Worm (Caenorhabditis elegans): ENCODE measurements around the gene F11D5.7.

Gene F11D5.7

ce11 chrX:3304068-3304467 lies at the start of gene F11D5.7:
F11D5.7 (plus strand) TSS chrX:3304368.
- no peak for TF ChIP-seq pag-3 (tag; optimal IDR thresholded peaks at IDR 0.05; ENCODE audit: borderline replicate concordance)
- no peak for TF ChIP-seq ceh-22 (tag; optimal IDR thresholded peaks at IDR 0.05)
- TF ChIP-seq ceh-6 (GFP tag; optimal IDR thresholded peaks at IDR 0.05): no peak
- no peak for TF ChIP-seq K09A11.1 (tag; optimal IDR thresholded peaks at IDR 0.05; ENCODE audit: insufficient read depth)
- TF ChIP-seq pha-4 (tag; optimal IDR thresholded peaks at IDR 0.05): no peak
- TF ChIP-seq sdc-2 (tag; optimal IDR thresholded peaks at IDR 0.05): no peak
- TF ChIP-seq che-1 (tag; optimal IDR thresholded peaks at IDR 0.05): no peak
- TF ChIP-seq mec-3 (tag; optimal IDR thresholded peaks at IDR 0.05; ENCODE audit: borderline replicate concordance): no peak
- no peak for TF ChIP-seq zip-5 (tag; optimal IDR thresholded peaks at IDR 0.05)
- TF ChIP-seq elt-4 (tag; optimal IDR thresholded peaks at IDR 0.05): no peak
- TF ChIP-seq F13H6.1 (tag; optimal IDR thresholded peaks at IDR 0.05): no peak
- no peak for TF ChIP-seq unc-42 (tag; optimal IDR thresholded peaks at IDR 0.05)
- TF ChIP-seq sox-2 (GFP tag; IDR thresholded peaks at IDR 0.05): no peak

DNA sequence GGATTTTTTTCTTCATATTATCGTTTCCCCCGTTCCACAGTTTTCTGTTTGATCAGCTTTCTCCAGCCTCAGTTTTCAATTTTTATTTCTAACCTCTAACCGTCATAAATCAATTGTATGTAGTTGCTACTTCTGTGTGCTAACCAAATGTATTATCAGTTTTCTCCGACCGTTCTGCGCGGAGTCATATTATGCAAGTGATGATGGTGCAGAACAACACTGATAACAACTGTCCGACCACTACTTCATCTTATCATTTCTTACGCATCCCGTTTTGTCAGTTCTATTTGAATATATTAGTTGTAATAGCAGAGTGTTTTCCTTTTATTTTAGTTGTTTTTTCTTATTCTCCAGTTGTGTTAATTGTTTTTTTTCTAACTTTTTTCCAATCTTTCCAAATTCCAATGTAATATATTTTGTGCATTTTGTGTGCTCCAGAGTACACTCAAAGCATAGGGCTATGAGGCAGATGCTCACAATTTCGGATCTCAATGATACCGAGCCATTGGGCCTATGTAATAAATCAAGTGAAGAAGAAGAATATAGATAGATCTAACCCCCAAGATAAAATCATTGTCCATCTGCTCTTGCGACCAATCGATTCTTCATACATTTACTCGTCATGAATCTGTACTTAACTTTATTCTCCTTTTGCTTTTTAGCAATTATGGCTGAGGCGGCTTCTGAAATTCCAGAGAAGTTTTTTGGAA lies 47.2 kb upstream of the F11D5.7 start, which contains the start of gene lbp-3:
Gene lbp-3 (plus strand): TSS at position 589 of the 710 bp plus-strand sequence.
- peak; percentile 53 for TF ChIP-seq unc-55 (GFP tag; optimal IDR thresholded peaks at IDR 0.05)
- peak; percentile 97 for TF ChIP-seq elt-2 (tag; optimal IDR thresholded peaks at IDR 0.05)
- no peak for TF ChIP-seq hlh-13 (GFP tag; optimal IDR thresholded peaks at IDR 0.05)
- TF ChIP-seq pqm-1 (tag; optimal IDR thresholded peaks at IDR 0.05): peak; percentile 39

ce11 chrX:3258842-3259241 lies 45.3 kb upstream of the F11D5.7 start, which contains the start of gene lbp-1:
lbp-1 (plus strand) TSS chrX:3259142.
- no peak for TF ChIP-seq ama-1 (optimal IDR thresholded peaks at IDR 0.05)
- no peak for TF ChIP-seq fax-1 (tag; optimal IDR thresholded peaks at IDR 0.05)
- TF ChIP-seq ets-4 (tag; optimal IDR thresholded peaks at IDR 0.05): no peak

DNA sequence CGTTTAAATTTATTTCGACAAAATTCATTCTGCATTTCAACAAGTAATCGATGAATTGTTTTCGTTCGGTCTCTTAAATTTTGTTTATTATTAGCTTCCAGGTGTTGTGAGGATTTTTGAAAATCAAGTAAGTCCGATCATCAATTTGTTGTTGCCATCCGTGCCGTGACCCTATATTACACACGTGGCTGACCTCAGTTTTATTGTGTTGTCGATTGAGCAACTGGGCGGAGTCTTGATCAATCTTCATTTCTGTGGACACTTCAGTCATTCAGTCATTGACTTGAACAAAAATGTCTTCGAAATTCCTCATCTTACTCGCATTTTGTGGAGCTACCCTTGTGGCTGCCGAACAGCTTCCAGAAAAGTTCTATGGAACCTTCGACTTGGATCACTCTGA lies 43.7 kb upstream of the F11D5.7 start, which contains the start of gene lbp-2:
Gene lbp-2 (plus strand): TSS at position 102 of the 400 bp plus-strand sequence.
- TF ChIP-seq ceh-19 (GFP tag; optimal IDR thresholded peaks at IDR 0.05) (no peak), hlh-13 (GFP tag; optimal IDR thresholded peaks at IDR 0.05) (no peak), nhr-232 (tag; optimal IDR thresholded peaks at IDR 0.05) (no peak), unc-3 (GFP tag; conservative IDR thresholded peaks at IDR 0.05) (no peak), unc-3 (tag; optimal IDR thresholded peaks at IDR 0.05) (no peak)

- TF ChIP-seq sox-4 (tag; optimal IDR thresholded peaks at IDR 0.05) (no peak), lim-6 (tag; optimal IDR thresholded peaks at IDR 0.05) (no peak), ama-1 (optimal IDR thresholded peaks at IDR 0.05) (no peak)
Observed at ce11 chrX:3262600-3262999, 41.6 kb upstream of the F11D5.7 start, which contains the start of gene fbxb-71. fbxb-71 (plus strand) TSS chrX:3262900.

DNA sequence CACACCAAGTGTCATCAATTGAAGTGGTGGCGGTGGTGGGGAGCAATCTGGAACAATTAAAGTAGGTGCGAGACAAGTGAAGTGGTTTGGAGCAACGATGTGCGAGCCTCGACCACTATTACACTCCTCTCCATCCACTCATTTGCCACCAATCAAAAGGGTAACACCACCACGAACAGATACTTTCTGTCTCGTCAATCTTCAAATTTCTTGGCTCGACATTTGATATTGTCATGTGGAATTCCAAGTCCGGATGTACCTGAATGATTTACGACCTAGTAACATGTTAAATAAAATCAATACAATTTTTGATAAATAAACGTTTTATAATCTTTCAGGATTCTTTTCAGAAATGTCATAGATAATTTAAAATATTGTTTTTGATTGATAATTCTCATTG lies 33.4 kb upstream of the F11D5.7 start, which contains the start of gene sul-1:
Gene sul-1 (minus strand): TSS at position 101 of the 400 bp plus-strand sequence.
- no peak for TF ChIP-seq sox-2 (GFP tag; IDR thresholded peaks at IDR 0.05)
- TF ChIP-seq pax-1 (tag; optimal IDR thresholded peaks at IDR 0.05): no peak
- TF ChIP-seq fkh-6 (tag; optimal IDR thresholded peaks at IDR 0.05): no peak
- peak; percentile 3 for TF ChIP-seq unc-55 (GFP tag; optimal IDR thresholded peaks at IDR 0.05)
- TF ChIP-seq fax-1 (tag; optimal IDR thresholded peaks at IDR 0.05): no peak

ce11 chrX:3271673-3272072 lies 32.5 kb upstream of the F11D5.7 start, which contains the start of gene K09C4.9:
K09C4.9 (minus strand) TSS chrX:3271773.
- TF ChIP-seq nhr-11 (tag; optimal IDR thresholded peaks at IDR 0.05): no peak
- no peak for TF ChIP-seq ceh-24 (tag; optimal IDR thresholded peaks at IDR 0.05)
- no peak for TF ChIP-seq ceh-30 (tag; optimal IDR thresholded peaks at IDR 0.05)
- TF ChIP-seq sox-4 (tag; optimal IDR thresholded peaks at IDR 0.05): no peak
- TF ChIP-seq unc-55 (GFP tag; optimal IDR thresholded peaks at IDR 0.05): no peak
- no peak for TF ChIP-seq odd-2 (tag; optimal IDR thresholded peaks at IDR 0.05)
- no peak for TF ChIP-seq syd-9 (tag; optimal IDR thresholded peaks at IDR 0.05)
- TF ChIP-seq ceh-22 (tag; optimal IDR thresholded peaks at IDR 0.05): no peak
- no peak for TF ChIP-seq ahr-1 (tag; optimal IDR thresholded peaks at IDR 0.05)
- no peak for TF ChIP-seq hlh-13 (GFP tag; optimal IDR thresholded peaks at IDR 0.05)
- TF ChIP-seq fax-1 (tag; optimal IDR thresholded peaks at IDR 0.05): no peak
- TF ChIP-seq ceh-45 (GFP tag; IDR thresholded peaks at IDR 0.05): no peak
- no peak for TF ChIP-seq ceh-18 (tag; optimal IDR thresholded peaks at IDR 0.05)
- no peak for TF ChIP-seq pha-4 (tag; optimal IDR thresholded peaks at IDR 0.05)
